Worm (Caenorhabditis elegans) whole organism, L3 larva: ENCODE measurements around the gene gcy-11.

Experiments used
- elt-2 ChIP-seq: sonication (generic microtip); optimal IDR thresholded peaks from 2 replicates; lab custom pipeline; 2016; ENCODE audit warnings: missing genetic modification reagents, mild to moderate bottlenecking, missing genetic modification characterization, missing compliant biosample characterization
- elt-3 ChIP-seq, 3 experiments: fragments of 150-350 bp in 1 of 3; sonication (generic microtip) in 2 of 3; optimal IDR thresholded peaks; 2 replicates in 2 of 3; 4 replicates in 1 of 3; lab custom pipeline; 2014 to 2017; ENCODE audit warnings: missing biosample characterization in 3 of 3, missing genetic modification characterization in 3 of 3
- nhr-11 ChIP-seq: fragments of 150-350 bp; optimal IDR thresholded peaks from 2 replicates; lab custom pipeline; 2014; ENCODE audit warnings: missing biosample characterization, missing genetic modification characterization
- skn-1 ChIP-seq: fragments of 150-350 bp; optimal IDR thresholded peaks from 2 replicates; lab custom pipeline; 2014; ENCODE audit warnings: missing biosample characterization, missing genetic modification characterization
- zag-1 ChIP-seq: fragments of 150-350 bp; optimal IDR thresholded peaks from 2 replicates; lab custom pipeline; 2014; ENCODE audit warnings: missing biosample characterization, missing genetic modification characterization

ce11 chrX:17096508-17097234 lies 41.3 kb upstream of the gcy-11 start, which contains the start of gene lido-1:
- no peak for TF ChIP-seq elt-2 (tag; lab: Kevin White, UChicago)
- TF ChIP-seq skn-1 (tag; lab: Kevin White, UChicago): no peak
- TF ChIP-seq elt-3 (tag; optimal IDR thresholded peaks at IDR 0.05; lab: Kevin White, UChicago): no peak
- no peak for TF ChIP-seq zag-1
- no peak for TF ChIP-seq nhr-11 (tag; lab: Kevin White, UChicago)
